Worm (Caenorhabditis elegans) whole organism, L4/young adult: ENCODE measurements around the gene sre-47.

Experiments
- W03F9.2 ChIP-seq: fragments of 150-350 bp; optimal IDR thresholded peaks from 2 replicates; lab custom pipeline; 2014; ENCODE audit warnings: missing biosample characterization, missing genetic modification characterization
- dao-5 ChIP-seq: sonication (generic microtip); optimal IDR thresholded peaks from 2 replicates; lab custom pipeline; 2016; ENCODE audit warnings: missing genotype, missing genetic modification characterization, moderate library complexity, missing compliant biosample characterization
- him-1 ChIP-seq: sonication (generic microtip); optimal IDR thresholded peaks from 2 replicates; lab custom pipeline; 2016; ENCODE audit warnings: missing genotype, missing genetic modification reagents, missing genetic modification characterization, missing compliant biosample characterization

sre-47 gene

ce11 chrII:13973514-13973913 lies 10.9 kb downstream of the sre-47 start, which contains the start of gene Y39G8B.1:
TSS of gene Y39G8B.1 (minus strand) at chrII:13973812.
- TF ChIP-seq him-1 (tag; lab: Kevin White, UChicago) (no peak), dao-5 (no peak), W03F9.2 (tag; lab: Kevin White, UChicago) (peak; percentile 27)

ce11 chrII:13972199-13972598 lies 12.3 kb downstream of the sre-47 start:
- TF ChIP-seq dao-5 (no peak), him-1 (tag; lab: Kevin White, UChicago) (no peak), W03F9.2 (tag; lab: Kevin White, UChicago) (no peak)

- TF ChIP-seq him-1 (tag; lab: Kevin White, UChicago) (no peak), W03F9.2 (tag; lab: Kevin White, UChicago) (no peak), dao-5 (no peak)
These were observed 15.5 kb downstream of the sre-47 start, which contains the start of gene sre-43 for ce11 chrII:13968979-13969378. TSS of gene sre-43 (minus strand) at chrII:13969079.

- TF ChIP-seq dao-5 = no peak
- TF ChIP-seq W03F9.2 (tag; lab: Kevin White, UChicago) = no peak
These were observed 18.2 kb downstream of the sre-47 start, which contains the start of gene W07G1.7 for ce11 chrII:13966242-13966641. TSS of gene W07G1.7 (minus strand) at chrII:13966342.

DNA sequence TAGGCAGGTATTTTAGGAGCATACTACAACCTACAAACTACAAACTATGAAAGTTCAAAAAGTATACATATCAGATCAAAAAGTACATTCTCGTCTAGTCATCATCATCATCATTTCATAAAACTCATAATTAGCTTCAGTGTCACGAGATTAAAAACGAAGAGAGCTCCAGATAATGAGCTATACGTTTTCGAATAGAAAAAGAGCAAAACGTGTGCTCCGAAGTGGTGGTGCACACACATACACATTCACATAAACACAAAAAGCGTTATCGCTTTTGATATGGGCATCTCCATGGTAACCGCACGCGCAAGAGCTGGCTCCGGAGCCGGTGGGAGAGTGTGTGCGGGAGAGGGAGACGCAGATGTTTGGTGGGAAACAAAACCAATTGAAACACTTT lies 20.1 kb downstream of the sre-47 start:
- TF ChIP-seq W03F9.2 (tag; lab: Kevin White, UChicago) (no peak), him-1 (tag; lab: Kevin White, UChicago) (no peak), dao-5 (no peak)

DNA sequence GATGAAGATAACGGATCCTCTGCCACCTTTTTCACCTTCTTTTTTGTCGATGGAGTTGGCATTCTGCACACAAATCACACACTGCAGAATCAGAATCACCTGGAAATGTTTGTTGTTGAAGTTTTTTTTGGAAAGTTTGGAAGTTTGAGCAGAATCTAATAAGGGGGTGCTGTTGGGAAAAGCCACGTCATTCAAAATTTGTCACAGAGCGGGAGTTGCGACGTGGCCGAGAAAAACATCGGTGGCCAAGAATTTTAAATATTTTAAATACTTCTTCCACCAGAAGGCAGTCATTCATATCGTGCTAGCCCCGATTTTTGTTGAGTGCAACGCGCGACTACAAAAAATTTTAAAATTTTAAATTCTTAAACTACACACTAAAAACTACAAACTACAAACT lies 22.1 kb downstream of the sre-47 start, which contains the start of gene rpi-1:
rpi-1 (minus strand) TSS at position 101 of the 400 bp plus-strand sequence.
- no peak for TF ChIP-seq dao-5
- TF ChIP-seq W03F9.2 (tag; lab: Kevin White, UChicago) = no peak
- no peak for TF ChIP-seq him-1 (tag; lab: Kevin White, UChicago)

DNA sequence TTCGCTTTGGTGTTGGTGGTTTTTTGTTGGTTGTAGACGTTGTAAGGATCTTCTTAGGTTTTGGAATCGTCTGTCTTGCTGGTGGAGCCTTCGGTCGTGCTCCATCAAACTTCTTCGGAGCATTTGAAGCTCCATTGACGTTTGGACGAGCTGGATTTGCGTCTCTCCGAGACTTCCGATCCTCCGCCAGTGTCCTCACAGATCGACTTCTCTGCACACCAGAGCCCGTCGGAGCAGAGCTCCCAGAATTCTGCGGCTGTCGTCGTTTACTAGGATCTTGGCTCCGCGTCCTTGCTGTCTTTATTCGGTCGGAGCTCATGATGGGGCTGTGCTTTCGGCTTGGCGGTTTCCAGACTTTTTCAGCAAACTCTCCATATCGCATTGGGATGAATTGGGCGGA lies 22.9 kb downstream of the sre-47 start:
- TF ChIP-seq dao-5 (no peak), W03F9.2 (tag; lab: Kevin White, UChicago) (no peak), him-1 (tag; lab: Kevin White, UChicago) (no peak)

DNA sequence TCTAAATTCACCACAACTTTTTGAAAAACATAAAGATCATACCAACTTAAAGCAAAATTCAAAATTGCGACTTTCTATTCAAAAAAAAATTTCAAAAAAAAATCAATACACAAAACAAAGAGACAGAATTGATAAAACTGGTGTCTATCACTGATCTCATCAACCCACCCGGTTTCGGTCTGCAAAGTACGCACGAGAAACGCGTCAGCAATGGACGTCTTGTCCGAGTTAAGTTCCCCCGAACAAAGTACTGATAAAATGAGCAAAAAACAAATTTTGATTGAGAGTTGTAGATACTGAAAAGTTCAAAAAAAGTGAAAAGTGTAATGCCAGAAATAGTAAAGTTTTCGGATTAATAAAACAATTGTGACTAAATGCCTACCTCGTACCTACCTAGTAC lies 26.1 kb downstream of the sre-47 start:
- TF ChIP-seq dao-5 (no peak), W03F9.2 (tag; lab: Kevin White, UChicago) (no peak), him-1 (tag; lab: Kevin White, UChicago) (no peak)

DNA sequence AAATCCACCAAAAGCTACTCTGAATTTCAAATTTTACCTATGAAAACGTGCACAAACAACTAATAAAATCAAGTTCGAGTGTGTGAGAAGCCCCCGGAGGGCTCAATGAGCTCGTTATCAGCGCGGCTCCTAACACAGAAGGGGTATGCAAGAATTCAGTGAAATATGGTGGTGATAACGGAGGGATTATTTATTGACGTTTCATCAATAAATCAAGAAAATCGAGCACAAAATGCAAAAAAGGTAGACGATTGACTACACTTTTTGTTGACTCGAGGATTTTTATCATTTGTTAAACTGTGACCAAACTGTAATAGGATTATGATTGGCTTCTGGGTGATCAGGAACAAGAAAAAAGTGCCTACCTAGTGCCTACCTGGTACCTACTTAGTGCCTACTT lies 27.0 kb downstream of the sre-47 start, which contains the start of gene zip-3:
zip-3 (minus strand) TSS at position 21 of the 400 bp plus-strand sequence.
- TF ChIP-seq W03F9.2 (tag; lab: Kevin White, UChicago) = no peak
- TF ChIP-seq dao-5 = no peak
- TF ChIP-seq him-1 (tag; lab: Kevin White, UChicago) = no peak

DNA sequence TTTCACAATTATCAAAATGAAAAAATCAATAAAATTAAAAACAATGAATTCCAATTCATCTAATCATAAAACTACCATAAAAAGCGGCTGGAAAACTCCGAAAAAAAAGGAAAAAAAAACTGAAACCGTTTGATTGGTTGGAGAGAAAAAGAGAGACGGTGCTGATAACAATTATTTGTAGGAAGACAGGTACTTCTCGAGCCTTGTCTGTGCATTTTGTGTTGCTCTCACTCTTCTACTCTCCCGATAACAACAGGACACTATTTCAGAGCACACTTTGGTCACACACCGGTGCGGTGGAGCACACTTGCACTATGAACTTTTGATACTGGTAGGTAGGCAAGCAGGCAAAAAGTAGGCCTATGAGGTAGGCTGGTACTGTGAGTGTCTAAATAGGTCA lies 27.9 kb downstream of the sre-47 start:
- TF ChIP-seq W03F9.2 (tag; lab: Kevin White, UChicago) = no peak
- no peak for TF ChIP-seq dao-5
- TF ChIP-seq him-1 (tag; lab: Kevin White, UChicago) = no peak

- TF ChIP-seq dao-5 = no peak
- TF ChIP-seq W03F9.2 (tag; lab: Kevin White, UChicago) = no peak
- TF ChIP-seq him-1 (tag; lab: Kevin White, UChicago) = no peak
These were observed 29.5 kb downstream of the sre-47 start for ce11 chrII:13954979-13955378.

DNA sequence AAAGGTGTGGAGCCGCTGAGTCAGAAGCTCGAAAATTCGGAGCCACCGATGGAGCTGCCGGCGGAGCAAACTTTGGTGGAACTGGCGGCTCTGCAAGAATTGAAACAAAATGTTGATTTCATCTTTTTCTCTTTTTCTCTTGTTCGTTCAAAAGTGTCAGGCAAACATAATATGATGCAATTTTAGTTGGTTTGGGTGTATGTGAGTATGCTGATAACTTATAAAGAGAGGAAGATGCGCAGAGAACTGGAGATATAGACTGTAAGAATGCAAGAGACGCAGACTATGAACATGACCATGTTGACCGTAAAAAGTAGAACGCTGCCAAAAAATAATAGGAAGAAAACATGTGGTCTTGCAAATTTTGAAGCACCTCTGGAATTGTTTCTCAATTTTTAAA lies 30.4 kb downstream of the sre-47 start:
- TF ChIP-seq dao-5 = no peak
- no peak for TF ChIP-seq W03F9.2 (tag; lab: Kevin White, UChicago)
- TF ChIP-seq him-1 (tag; lab: Kevin White, UChicago) = no peak

- TF ChIP-seq dao-5 (no peak), W03F9.2 (tag; lab: Kevin White, UChicago) (no peak), him-1 (tag; lab: Kevin White, UChicago) (no peak)
These were observed 32.5 kb downstream of the sre-47 start for ce11 chrII:13951986-13952385.

DNA sequence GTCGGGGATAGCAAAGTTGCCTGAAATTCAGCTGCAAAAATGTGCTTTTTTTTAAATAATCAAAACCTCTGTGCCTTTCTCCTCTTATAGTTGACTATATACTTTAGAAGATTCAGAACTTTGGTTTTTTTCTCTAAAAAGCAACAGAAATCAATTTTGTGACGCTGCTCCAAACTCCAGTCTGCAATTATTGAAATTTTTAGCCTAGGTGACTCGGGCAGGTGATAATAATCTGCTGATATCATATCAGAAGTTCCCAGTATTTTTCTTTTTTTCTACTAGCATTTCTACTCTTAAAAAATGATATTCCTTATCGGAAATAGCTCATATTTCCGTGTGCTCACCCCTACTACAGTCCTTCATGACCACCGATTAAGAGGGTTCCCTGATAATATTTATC lies 35.2 kb downstream of the sre-47 start, which contains the start of gene sre-44:
sre-44 (plus strand) TSS at position 301 of the 400 bp plus-strand sequence.
- TF ChIP-seq dao-5 = no peak
- TF ChIP-seq W03F9.2 (tag; lab: Kevin White, UChicago) = no peak
- TF ChIP-seq him-1 (tag; lab: Kevin White, UChicago) = no peak

DNA sequence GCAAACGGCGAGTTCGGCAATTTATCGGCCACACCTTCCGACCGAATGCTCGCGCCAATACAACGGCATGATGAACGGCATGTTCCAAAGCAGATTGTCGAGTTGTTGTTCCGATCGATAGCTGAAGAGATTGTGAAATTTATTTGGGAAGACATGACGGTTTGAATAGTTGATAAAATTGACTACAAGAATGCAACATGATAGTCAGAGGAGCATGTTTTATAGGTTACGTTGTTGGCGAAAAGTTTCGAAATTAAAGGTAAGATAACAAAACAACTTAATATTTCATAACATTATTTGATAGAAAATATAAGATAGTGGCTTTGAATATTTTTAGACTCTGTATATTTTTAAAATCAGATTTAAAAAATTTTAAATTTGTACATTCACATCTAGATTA lies 38.9 kb downstream of the sre-47 start:
- no peak for TF ChIP-seq him-1 (tag; lab: Kevin White, UChicago)
- TF ChIP-seq dao-5 = no peak
- no peak for TF ChIP-seq W03F9.2 (tag; lab: Kevin White, UChicago)
